Worm (Caenorhabditis elegans) whole organism, L4/young adult: ENCODE data around the gene C26B2.8.
A peak's percentile ranks its signal among the peaks of the same experiment; 100 is the strongest.

Experiments
- W03F9.2 ChIP-seq: fragments of 150-350 bp; optimal IDR thresholded peaks from 2 replicates; lab custom pipeline; 2014; ENCODE audit warnings: missing biosample characterization, missing genetic modification characterization
- dao-5 ChIP-seq: sonication (generic microtip); optimal IDR thresholded peaks from 2 replicates; lab custom pipeline; 2016; ENCODE audit warnings: missing genotype, missing genetic modification characterization, moderate library complexity, missing compliant biosample characterization
- him-1 ChIP-seq: sonication (generic microtip); optimal IDR thresholded peaks from 2 replicates; lab custom pipeline; 2016; ENCODE audit warnings: missing genotype, missing genetic modification reagents, missing genetic modification characterization, missing compliant biosample characterization

Gene C26B2.8

ce11 chrIV:8006161-8006560, 7.8 kb upstream of the C26B2.8 start:
- no peak for TF ChIP-seq dao-5 (tag; lab: Kevin White, UChicago)
- TF ChIP-seq W03F9.2 (tag; lab: Kevin White, UChicago): no peak

DNA sequence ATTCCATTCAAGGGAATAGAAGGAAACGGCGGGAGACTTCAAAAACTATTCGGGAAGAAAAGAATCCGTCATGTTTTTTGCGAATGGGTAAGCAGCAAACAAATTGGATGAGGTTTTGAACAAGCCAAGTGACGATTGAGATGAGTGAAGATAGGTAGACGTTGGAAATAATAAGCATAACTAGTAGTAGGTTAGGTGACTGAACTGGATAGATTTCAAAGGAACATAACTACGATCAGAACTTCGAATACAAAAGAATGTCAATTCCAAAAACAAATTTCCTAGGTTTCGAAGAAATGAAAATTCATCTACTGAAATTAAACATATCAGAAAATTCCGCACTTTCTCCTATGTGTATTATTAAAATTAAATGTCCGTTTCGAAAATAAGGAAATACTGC, 6.4 kb upstream of the C26B2.8 start:
- TF ChIP-seq him-1 (tag; lab: Kevin White, UChicago) (no peak), W03F9.2 (tag; lab: Kevin White, UChicago) (no peak), dao-5 (tag; lab: Kevin White, UChicago) (no peak)

DNA sequence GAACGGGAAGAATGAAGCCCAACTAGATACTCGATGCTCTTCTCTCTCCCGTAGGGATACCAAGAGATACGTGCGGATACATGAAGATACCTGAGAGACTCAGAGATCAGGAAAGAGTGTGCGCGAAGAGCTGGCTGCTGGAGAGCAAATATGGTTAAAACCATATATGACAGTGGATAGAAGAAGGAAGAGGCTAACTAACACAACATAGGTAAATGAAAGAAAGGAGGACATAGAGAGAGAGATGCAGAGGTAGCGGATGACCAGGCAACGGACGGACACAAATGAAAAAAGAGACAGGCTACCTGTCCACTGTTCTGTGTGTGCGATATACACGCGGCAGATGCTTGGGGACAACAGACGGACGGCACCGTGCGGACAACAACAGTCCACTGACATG, 5.8 kb upstream of the C26B2.8 start:
- TF ChIP-seq dao-5 (tag; lab: Kevin White, UChicago) (no peak), W03F9.2 (tag; lab: Kevin White, UChicago) (no peak), him-1 (tag; lab: Kevin White, UChicago) (no peak)

- TF ChIP-seq him-1 (tag; lab: Kevin White, UChicago): no peak
- no peak for TF ChIP-seq W03F9.2 (tag; lab: Kevin White, UChicago)
- no peak for TF ChIP-seq dao-5 (tag; lab: Kevin White, UChicago)
These were observed 4.6 kb upstream of the C26B2.8 start for ce11 chrIV:8009374-8009773.

- TF ChIP-seq W03F9.2 (tag; lab: Kevin White, UChicago) (peak; percentile 31), him-1 (tag; lab: Kevin White, UChicago) (no peak), dao-5 (tag; lab: Kevin White, UChicago) (no peak)
These were observed 3.4 kb upstream of the C26B2.8 start for ce11 chrIV:8010521-8010920.

DNA sequence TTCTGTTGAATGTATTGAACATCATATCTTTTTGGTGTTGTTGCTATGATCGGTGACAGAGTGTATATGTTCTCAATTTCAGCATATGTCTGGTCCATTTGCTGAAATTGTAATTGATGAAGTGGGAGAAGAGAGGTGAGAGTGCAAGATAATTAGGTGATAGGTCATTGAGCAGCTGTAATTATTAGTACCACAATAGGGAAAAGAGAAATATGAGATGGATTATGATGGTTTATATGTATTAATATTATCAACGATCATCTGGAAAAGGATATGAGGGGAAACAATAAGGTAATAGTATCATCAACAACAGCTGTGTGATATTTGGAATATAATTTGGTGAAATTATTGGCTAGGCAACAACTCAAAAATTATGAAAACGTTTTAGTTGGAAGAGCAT, 1.6 kb upstream of the C26B2.8 start, which contains the start of gene Y42H9B.3:
Gene Y42H9B.3, minus strand, starts transcription at position 101 of the 400 bp plus-strand sequence.
- TF ChIP-seq W03F9.2 (tag; lab: Kevin White, UChicago) (no peak), dao-5 (tag; lab: Kevin White, UChicago) (no peak), him-1 (tag; lab: Kevin White, UChicago) (no peak)

ce11 chrIV:8015726-8016312, 1.9 kb downstream of the C26B2.8 start, which contains the start of gene C26B2.7:
TSS of gene C26B2.7 (plus strand) at chrIV:8016274.
- peak; percentile 53 for TF ChIP-seq him-1 (tag; lab: Kevin White, UChicago)
- TF ChIP-seq W03F9.2 (tag; lab: Kevin White, UChicago): peak; percentile 2

- TF ChIP-seq him-1 (tag; lab: Kevin White, UChicago) (no peak), dao-5 (tag; lab: Kevin White, UChicago) (no peak), W03F9.2 (tag; lab: Kevin White, UChicago) (no peak)
These were observed 2.7 kb downstream of the C26B2.8 start, which contains the start of gene elpc-4 for ce11 chrIV:8016694-8017093. TSS of gene elpc-4 (plus strand) at chrIV:8016994.

DNA sequence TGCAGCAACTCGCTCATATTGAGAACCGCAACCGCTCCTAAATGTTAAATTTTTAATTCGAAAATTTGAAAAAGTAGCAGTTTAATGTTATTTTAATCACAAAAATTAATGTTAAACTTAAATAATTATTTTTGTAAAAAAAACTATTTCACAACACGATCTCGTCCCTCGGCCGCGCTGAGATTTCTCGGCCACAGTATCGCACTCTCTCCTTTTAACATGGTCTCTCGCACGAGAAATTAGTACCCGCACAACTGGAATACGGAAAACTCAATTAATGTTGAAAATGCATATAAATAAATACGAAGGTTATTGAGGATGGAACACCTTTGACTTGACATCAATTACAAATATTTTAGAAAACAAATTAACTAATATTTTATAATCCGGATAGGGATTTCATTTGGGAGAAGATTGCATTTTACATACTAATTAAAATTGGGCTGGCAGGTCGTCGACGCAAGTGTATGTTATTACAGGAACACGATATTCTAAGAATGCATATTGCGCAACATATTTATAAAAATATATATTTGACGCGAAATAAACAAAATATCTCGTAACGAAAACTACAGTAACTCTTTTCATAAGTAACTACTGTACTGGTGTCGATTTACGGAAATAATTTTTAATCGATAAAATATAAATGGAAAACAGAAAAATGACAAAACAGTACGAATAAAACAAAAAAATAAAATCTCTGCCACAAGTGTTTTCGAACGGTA, 6.0 kb downstream of the C26B2.8 start, which contains the start of gene dnc-4:
Gene dnc-4, minus strand, starts transcription at position 37 of the 725 bp plus-strand sequence.
- TF ChIP-seq him-1 (tag; lab: Kevin White, UChicago) (no peak), W03F9.2 (tag; lab: Kevin White, UChicago) (no peak)

DNA sequence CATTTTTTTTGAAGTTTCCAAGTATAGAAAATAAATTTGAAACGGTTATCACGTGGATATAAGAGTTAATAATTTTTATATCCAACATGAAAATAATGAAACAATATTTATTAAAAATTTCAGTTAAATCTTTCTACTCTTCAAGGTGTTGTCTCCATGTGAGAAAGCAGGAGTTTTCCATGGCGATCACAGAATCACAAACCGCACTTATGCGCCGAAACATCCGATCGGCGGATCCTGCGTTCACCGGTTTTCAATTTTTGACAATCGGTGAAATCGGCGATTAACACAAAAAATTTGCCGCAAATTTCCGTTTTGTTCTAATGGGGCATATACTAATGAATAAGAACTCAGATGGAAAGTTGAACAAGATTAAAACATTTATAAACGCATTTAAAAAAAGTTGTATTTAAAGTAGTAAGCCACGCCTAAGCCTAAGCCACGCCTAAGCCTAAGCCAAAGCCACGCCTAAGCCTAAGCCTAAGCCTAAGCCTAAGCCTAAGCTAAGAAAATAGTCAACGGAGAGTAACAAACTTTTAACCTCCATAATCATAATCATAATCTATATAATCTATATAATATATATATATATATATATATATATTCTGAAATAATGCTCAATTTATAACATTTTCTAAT, 8.2 kb downstream of the C26B2.8 start, which contains the start of gene C26B2.2:
Gene C26B2.2, minus strand, starts transcription at position 88 of the 639 bp plus-strand sequence.
- TF ChIP-seq him-1 (tag; lab: Kevin White, UChicago) (no peak), W03F9.2 (tag; lab: Kevin White, UChicago) (no peak), dao-5 (tag; lab: Kevin White, UChicago) (no peak)

DNA sequence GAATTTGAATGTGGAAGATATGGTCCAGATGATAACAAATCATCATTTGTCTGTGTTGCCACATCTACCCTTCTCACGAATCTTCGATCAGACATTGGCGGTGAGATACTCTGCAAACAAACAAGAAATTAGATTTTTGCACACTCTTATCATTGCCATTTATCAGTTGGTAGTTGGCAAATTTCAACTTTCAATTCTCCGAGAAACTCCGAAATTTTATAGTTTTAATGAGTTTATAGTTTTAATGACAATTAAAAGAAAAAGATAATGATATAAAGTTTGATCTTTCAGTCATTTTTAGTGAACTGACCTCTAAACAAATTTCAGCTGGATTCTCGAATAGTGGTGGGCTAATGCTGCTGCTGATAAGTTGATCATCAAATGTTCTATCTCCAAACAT, 9.9 kb downstream of the C26B2.8 start:
- TF ChIP-seq W03F9.2 (tag; lab: Kevin White, UChicago): no peak
- no peak for TF ChIP-seq dao-5 (tag; lab: Kevin White, UChicago)
- no peak for TF ChIP-seq him-1 (tag; lab: Kevin White, UChicago)

DNA sequence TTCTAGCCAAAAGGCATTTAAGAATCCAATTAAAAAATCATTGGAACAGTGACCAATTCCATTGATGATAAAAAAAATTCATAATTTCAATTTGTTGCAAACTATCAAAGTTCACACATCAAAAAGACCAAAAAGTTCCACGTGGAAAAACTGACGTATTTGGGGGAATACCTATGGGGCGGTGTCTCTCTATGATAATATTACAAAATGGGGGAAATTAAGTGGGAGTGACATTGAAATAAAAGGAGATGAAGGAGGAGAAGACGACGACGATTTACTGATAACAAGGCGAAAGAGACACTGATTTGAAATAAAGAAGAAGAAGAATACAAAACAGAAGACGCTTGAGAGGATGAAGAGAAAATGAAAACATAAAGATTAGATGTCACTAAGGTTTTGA, 12.4 kb downstream of the C26B2.8 start:
- TF ChIP-seq him-1 (tag; lab: Kevin White, UChicago) (no peak), W03F9.2 (tag; lab: Kevin White, UChicago) (no peak), dao-5 (tag; lab: Kevin White, UChicago) (no peak)

ce11 chrIV:8027293-8027866, 13.4 kb downstream of the C26B2.8 start:
- no peak for TF ChIP-seq dao-5 (tag; lab: Kevin White, UChicago)
- TF ChIP-seq W03F9.2 (tag; lab: Kevin White, UChicago): no peak
- no peak for TF ChIP-seq him-1 (tag; lab: Kevin White, UChicago)
